Worm (Caenorhabditis elegans): Measurements from ENCODE around the gene C25D7.15.
"Not testable (repeated sequence)": the region's sequence is repeated elsewhere in the genome, so short reads cannot be mapped to it uniquely, and the experiment has no call there.

The C25D7.15 gene

DNA sequence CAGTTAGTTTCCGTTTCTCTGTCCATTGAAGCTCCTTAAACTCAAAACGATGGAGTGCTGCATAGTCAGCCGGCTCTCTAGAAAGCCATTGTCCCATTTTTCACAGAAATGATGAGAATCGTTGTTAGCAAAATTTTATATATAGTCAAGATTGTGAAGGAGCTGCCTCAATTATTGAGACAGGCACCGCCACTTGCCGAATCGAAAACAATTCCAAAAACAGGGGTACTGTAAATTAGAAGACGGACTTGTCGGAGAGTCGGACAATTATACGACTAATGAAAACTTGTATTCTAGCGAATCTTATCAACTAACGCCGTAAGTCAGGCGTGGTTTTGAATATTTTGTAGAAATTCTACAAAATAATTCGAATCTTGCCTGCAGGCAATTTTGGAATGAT lies 39.4 kb upstream of the C25D7.15 start, which contains the start of gene F14H8.2:
TSS of gene F14H8.2 (minus strand) at position 101 of the 400 bp plus-strand sequence.
- no peak for TF ChIP-seq sea-1 (GFP tag; conservative IDR thresholded peaks at IDR 0.05)
- no peak for TF ChIP-seq hmbx-1 (tag; optimal IDR thresholded peaks at IDR 0.05)
- TF ChIP-seq tbx-37 (GFP tag; conservative IDR thresholded peaks at IDR 0.05): no peak
- TF ChIP-seq tra-4 (tag; optimal IDR thresholded peaks at IDR 0.05): no peak
- no peak for TF ChIP-seq ama-1 (optimal IDR thresholded peaks at IDR 0.05)
- no peak for TF ChIP-seq aly-1 (tag; optimal IDR thresholded peaks at IDR 0.05)
- no peak for TF ChIP-seq flt-1 (GFP tag; IDR thresholded peaks at IDR 0.05)
- TF ChIP-seq scrt-1 (GFP tag; IDR thresholded peaks at IDR 0.05): no peak
- TF ChIP-seq hnd-1 (tag; optimal IDR thresholded peaks at IDR 0.05): no peak
- TF ChIP-seq ets-7 (tag; optimal IDR thresholded peaks at IDR 0.05): no peak
- no peak for TF ChIP-seq B0310.2 (tag; optimal IDR thresholded peaks at IDR 0.05)
- TF ChIP-seq tbx-11 (GFP tag; IDR thresholded peaks at IDR 0.05): no peak
- no peak for TF ChIP-seq pes-1 (GFP tag; IDR thresholded peaks at IDR 0.05)
- no peak for TF ChIP-seq F13C5.2 (tag; optimal IDR thresholded peaks at IDR 0.05)

DNA sequence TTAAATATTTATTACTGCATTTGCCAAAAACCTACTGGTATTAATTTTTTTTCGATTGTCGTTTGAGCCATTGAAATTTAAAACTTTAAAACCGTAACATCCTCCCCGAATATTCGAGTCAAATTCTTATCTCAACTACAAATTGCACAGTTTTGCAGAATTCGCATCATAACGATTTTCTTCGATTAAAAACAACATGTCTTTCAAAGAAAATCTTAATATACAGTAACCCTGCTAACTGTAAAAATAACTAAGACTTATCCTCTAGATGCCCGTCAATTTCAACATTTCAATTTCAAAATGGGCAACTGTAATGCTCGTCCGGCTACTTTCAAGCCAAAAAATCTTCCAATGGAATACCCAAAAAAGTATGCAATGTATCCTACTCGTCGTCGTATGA lies 38.9 kb upstream of the C25D7.15 start, which contains the start of gene F14H8.5:
TSS of gene F14H8.5 (plus strand) at position 301 of the 400 bp plus-strand sequence.
- no peak for TF ChIP-seq tbx-11 (GFP tag; IDR thresholded peaks at IDR 0.05)
- TF ChIP-seq tbx-37 (GFP tag; conservative IDR thresholded peaks at IDR 0.05): no peak
- TF ChIP-seq F13C5.2 (tag; optimal IDR thresholded peaks at IDR 0.05): no peak
- no peak for TF ChIP-seq ceh-36 (tag; optimal IDR thresholded peaks at IDR 0.05)
- no peak for TF ChIP-seq ets-7 (tag; optimal IDR thresholded peaks at IDR 0.05)
- TF ChIP-seq pes-1 (GFP tag; IDR thresholded peaks at IDR 0.05): no peak
- no peak for TF ChIP-seq flt-1 (GFP tag; IDR thresholded peaks at IDR 0.05)
- TF ChIP-seq hnd-1 (tag; optimal IDR thresholded peaks at IDR 0.05): no peak
- no peak for TF ChIP-seq scrt-1 (GFP tag; IDR thresholded peaks at IDR 0.05)
- no peak for TF ChIP-seq ceh-13 (GFP tag; optimal IDR thresholded peaks at IDR 0.05)

DNA sequence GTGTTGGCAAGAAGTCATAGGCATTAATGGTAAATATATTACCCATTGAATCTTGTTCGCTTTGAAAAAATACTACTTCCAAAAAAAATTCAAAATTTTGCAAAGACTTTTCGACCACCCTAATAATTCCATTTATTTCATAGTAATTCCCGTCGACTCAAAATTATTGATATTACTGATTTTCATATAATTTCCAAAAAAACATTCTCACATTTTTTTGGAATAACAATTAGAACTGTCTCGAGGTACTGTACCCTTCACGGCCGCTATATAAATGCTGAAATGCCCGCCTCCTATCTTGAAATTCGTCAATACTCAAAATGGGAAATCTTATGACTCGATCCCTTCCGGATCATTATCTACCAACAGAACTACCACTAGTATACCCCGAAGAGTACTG lies 36.1 kb upstream of the C25D7.15 start, which contains the start of gene F14H8.4:
TSS of gene F14H8.4 (plus strand) at position 301 of the 400 bp plus-strand sequence.
- TF ChIP-seq B0310.2 (tag; optimal IDR thresholded peaks at IDR 0.05) (no peak), hmbx-1 (tag; optimal IDR thresholded peaks at IDR 0.05) (no peak), flt-1 (GFP tag; IDR thresholded peaks at IDR 0.05) (no peak), ets-7 (tag; optimal IDR thresholded peaks at IDR 0.05) (no peak), ceh-36 (tag; optimal IDR thresholded peaks at IDR 0.05) (no peak), ama-1 (optimal IDR thresholded peaks at IDR 0.05) (no peak), ceh-13 (GFP tag; optimal IDR thresholded peaks at IDR 0.05) (no peak), F13C5.2 (tag; optimal IDR thresholded peaks at IDR 0.05) (no peak), pes-1 (GFP tag; IDR thresholded peaks at IDR 0.05) (no peak), sea-1 (GFP tag; conservative IDR thresholded peaks at IDR 0.05) (no peak), aly-1 (tag; optimal IDR thresholded peaks at IDR 0.05) (no peak), scrt-1 (GFP tag; IDR thresholded peaks at IDR 0.05) (no peak), hnd-1 (tag; optimal IDR thresholded peaks at IDR 0.05) (no peak), tbx-37 (GFP tag; conservative IDR thresholded peaks at IDR 0.05) (no peak), tra-4 (tag; optimal IDR thresholded peaks at IDR 0.05) (no peak), tbx-11 (GFP tag; IDR thresholded peaks at IDR 0.05) (no peak), hmg-4 (GFP tag; optimal IDR thresholded peaks at IDR 0.05) (no peak)

DNA sequence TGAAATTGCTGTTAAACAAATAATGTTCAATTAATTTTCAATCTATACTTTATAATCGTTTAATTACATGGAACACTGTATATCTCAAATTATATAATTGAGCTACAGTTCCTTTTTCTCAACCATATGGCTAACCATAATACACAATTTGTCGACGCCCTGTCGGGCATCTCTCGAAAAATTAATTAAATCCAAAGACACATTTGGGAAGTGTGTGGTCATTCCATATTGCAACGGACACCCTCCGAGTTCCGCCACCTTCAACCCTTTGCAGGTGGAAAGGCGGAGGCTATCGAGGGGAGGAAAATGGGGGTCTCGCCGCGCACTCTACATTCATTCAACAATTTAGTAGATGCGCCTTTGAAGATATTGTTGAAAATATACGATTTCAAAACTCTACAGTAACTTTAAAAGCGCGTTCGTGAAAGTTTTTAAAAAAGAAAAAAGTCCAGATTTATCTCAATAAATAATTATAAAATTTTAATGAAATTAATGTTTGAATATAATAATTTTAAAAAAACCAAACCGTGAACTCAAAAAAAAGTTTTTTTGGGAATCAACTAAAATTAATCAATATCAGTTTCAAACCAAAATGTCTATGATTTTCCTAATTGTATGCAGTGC lies 30.6 kb upstream of the C25D7.15 start, which contains the start of gene F14H8.8:
TSS of gene F14H8.8 (plus strand) at position 574 of the 624 bp plus-strand sequence.
- peak; percentile 2 for TF ChIP-seq ceh-36 (tag; optimal IDR thresholded peaks at IDR 0.05)
- TF ChIP-seq ets-7 (tag; optimal IDR thresholded peaks at IDR 0.05): no peak
- TF ChIP-seq hmg-4 (GFP tag; optimal IDR thresholded peaks at IDR 0.05): peak; percentile 12

DNA sequence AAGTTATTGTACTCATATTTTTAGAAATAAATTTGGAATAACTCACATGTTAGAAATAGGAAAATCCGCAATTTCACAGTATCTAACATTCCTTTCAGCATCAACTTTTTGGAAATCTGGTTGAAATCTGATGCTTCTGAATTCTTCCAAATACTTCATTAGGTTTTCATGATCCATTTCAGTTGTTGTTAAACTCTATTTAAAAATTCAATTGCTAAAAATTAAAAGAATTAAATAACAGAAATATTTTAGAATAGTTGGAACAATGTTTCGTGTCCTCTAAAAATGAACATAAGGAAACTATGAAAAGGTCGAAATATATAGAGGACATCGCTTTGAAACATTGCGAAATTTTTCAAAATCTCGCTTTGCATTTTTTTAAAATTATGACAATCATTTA lies 28.2 kb upstream of the C25D7.15 start, which contains the start of gene cng-1:
TSS of gene cng-1 (minus strand) at position 101 of the 400 bp plus-strand sequence.
- not testable (repeated sequence) for TF ChIP-seq sea-1 (GFP tag; conservative IDR thresholded peaks at IDR 0.05); aly-1 (tag; optimal IDR thresholded peaks at IDR 0.05); tbx-37 (GFP tag; conservative IDR thresholded peaks at IDR 0.05)

DNA sequence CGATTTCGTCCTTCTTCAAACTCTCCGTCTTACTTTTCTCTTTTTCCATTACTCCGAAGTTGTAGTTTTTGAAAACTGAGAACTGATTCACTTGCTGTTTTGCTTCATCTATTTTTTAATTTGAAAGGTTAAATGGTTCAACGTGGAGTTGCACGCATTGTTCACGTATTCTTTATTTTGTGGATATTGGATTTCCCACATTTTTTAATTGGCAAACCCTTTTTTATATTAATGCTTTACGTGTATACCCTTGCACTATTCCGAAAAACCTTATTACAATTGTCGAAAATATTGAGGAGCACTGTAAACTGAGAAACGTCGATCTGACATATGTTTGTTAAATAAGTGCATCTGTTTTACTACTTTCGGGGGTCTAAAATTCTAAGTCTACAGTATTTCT lies 22.8 kb upstream of the C25D7.15 start, which contains the start of gene melo-3:
TSS of gene melo-3 (minus strand) at position 101 of the 400 bp plus-strand sequence.
- not testable (repeated sequence) for TF ChIP-seq hmg-4 (GFP tag; optimal IDR thresholded peaks at IDR 0.05); ets-7 (tag; optimal IDR thresholded peaks at IDR 0.05); tbx-37 (GFP tag; conservative IDR thresholded peaks at IDR 0.05)

DNA sequence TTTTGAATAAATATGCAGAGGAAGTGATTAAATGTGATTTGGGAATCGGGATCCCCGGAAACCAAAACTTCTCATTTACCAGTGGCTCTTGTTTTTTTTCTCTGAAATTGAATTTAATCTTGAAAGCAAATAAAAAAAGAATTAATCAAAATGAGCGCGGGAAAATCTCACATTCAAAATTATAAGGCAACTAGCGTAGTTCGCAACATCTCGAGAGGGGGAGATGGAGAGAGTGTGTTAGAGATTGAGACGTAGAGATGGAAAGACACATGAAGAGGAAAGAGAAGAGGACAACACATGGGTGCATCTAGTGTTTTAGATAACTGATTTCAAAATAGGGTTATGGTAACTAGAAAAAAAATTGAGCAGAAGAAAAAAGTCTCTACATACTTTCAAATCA lies 11.5 kb upstream of the C25D7.15 start, which contains the start of gene sdc-3:
TSS of gene sdc-3 (minus strand) at position 101 of the 400 bp plus-strand sequence.
- TF ChIP-seq ama-1 (optimal IDR thresholded peaks at IDR 0.05): no peak
- no peak for TF ChIP-seq tra-4 (tag; optimal IDR thresholded peaks at IDR 0.05)
- no peak for TF ChIP-seq aly-1 (tag; optimal IDR thresholded peaks at IDR 0.05)
- TF ChIP-seq tbx-11 (GFP tag; IDR thresholded peaks at IDR 0.05): no peak
- no peak for TF ChIP-seq flt-1 (GFP tag; IDR thresholded peaks at IDR 0.05)
- TF ChIP-seq tbx-37 (GFP tag; conservative IDR thresholded peaks at IDR 0.05): no peak
- TF ChIP-seq scrt-1 (GFP tag; IDR thresholded peaks at IDR 0.05): no peak
- TF ChIP-seq ceh-13 (GFP tag; optimal IDR thresholded peaks at IDR 0.05): no peak
- no peak for TF ChIP-seq pes-1 (GFP tag; IDR thresholded peaks at IDR 0.05)
- TF ChIP-seq sea-1 (GFP tag; conservative IDR thresholded peaks at IDR 0.05): no peak
- no peak for TF ChIP-seq F13C5.2 (tag; optimal IDR thresholded peaks at IDR 0.05)
- no peak for TF ChIP-seq hnd-1 (tag; optimal IDR thresholded peaks at IDR 0.05)
- TF ChIP-seq hmbx-1 (tag; optimal IDR thresholded peaks at IDR 0.05): no peak
- TF ChIP-seq B0310.2 (tag; optimal IDR thresholded peaks at IDR 0.05): no peak

DNA sequence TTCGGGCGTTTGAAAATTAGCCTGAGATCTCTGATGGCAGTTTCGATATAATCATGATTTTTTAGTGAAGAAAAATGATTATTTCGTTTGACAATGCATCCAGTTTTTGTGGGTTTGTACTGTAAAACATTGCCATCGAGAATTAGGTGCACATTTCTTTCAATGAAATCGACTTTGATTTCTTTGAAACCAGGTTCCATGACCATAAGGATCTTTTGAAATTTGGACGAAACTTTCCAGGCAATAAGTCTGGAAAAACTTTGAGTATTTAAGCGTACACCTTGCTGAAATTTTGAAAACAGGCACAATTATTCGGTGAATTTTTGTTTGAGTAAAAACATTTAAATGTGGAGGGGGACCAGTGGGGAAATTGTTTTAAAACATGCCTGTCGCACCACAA lies 7.9 kb upstream of the C25D7.15 start:
- TF ChIP-seq ama-1 (optimal IDR thresholded peaks at IDR 0.05) (no peak), ets-7 (tag; optimal IDR thresholded peaks at IDR 0.05) (no peak), hmg-4 (GFP tag; optimal IDR thresholded peaks at IDR 0.05) (no peak), scrt-1 (GFP tag; IDR thresholded peaks at IDR 0.05) (no peak), tbx-11 (GFP tag; IDR thresholded peaks at IDR 0.05) (no peak), ceh-36 (tag; optimal IDR thresholded peaks at IDR 0.05) (no peak), tra-4 (tag; optimal IDR thresholded peaks at IDR 0.05) (no peak)
